Fruit fly (Drosophila melanogaster): ENCODE results near the gene cDIP.

The cDIP gene

dm6 chr3R:21133951-21134350 lies 26.9 kb downstream of the cDIP start, which contains the start of gene Usp8 (continued):
- peak in 1 of 3 experiments; percentile 63 for TF ChIP-seq lola (GFP tag; optimal IDR thresholded peaks at IDR 0.05)

- TF ChIP-seq MBD-R2 (GFP tag; IDR thresholded peaks at IDR 0.05) (peak; percentile 69; the same call in 1 of the 2 replicates), al (GFP tag; IDR thresholded peaks at IDR 0.05) (no peak), cwo (GFP tag; optimal IDR thresholded peaks at IDR 0.05) (no peak), MESR4 (GFP tag; optimal IDR thresholded peaks at IDR 0.05) (peak; percentile 62), CG4820 (GFP tag; optimal IDR thresholded peaks at IDR 0.05) (no peak), Elba2 (GFP tag; optimal IDR thresholded peaks at IDR 0.05) (peak; percentile 65), CG3838 (GFP tag; optimal IDR thresholded peaks at IDR 0.05) (no peak), nerfin-1 (tag; optimal IDR thresholded peaks at IDR 0.05) (no peak), E2f2 (GFP tag; IDR thresholded peaks at IDR 0.05) (no peak), crp (GFP tag; optimal IDR thresholded peaks at IDR 0.05) (peak in 1 of 2 experiments; percentile 77), CG30020 (tag; optimal IDR thresholded peaks at IDR 0.05) (no peak)
Observed at dm6 chr3R:21133517-21133916, 27.4 kb downstream of the cDIP start, which contains the start of gene Trm7-34. Gene Trm7-34 (minus strand): TSS chr3R:21133881.

dm6 chr3R:21130050-21130449 lies 30.8 kb downstream of the cDIP start, which contains the start of gene Ice2:
Gene Ice2 (plus strand): TSS chr3R:21130216.
- no peak for TF ChIP-seq CG2875 (GFP tag; optimal IDR thresholded peaks at IDR 0.05)
- TF ChIP-seq sob (GFP tag; IDR thresholded peaks at IDR 0.05): peak; percentile 38
- TF ChIP-seq her (GFP tag; optimal IDR thresholded peaks at IDR 0.05): no peak
- no peak for TF ChIP-seq Neu2 (GFP tag; optimal IDR thresholded peaks at IDR 0.05; ENCODE audit: borderline replicate concordance)
- no peak for TF ChIP-seq Mad (GFP tag; optimal IDR thresholded peaks at IDR 0.05)
- TF ChIP-seq trem (tag; optimal IDR thresholded peaks at IDR 0.05): peak; percentile 46
- TF ChIP-seq CG11247 (GFP tag; IDR thresholded peaks at IDR 0.05): no peak
- peak; percentile 52; the same call in 2 of the 3 replicates for TF ChIP-seq knrl (GFP tag; IDR thresholded peaks at IDR 0.05; ENCODE audit: partially characterized antibody)
- no peak for TF ChIP-seq Mrtf (GFP tag; IDR thresholded peaks at IDR 0.05)
- TF ChIP-seq eyg (GFP tag; optimal IDR thresholded peaks at IDR 0.05): no peak
- TF ChIP-seq Bgb (GFP tag; IDR thresholded peaks at IDR 0.05; ENCODE audit: partially characterized antibody): peak; percentile 47; the same call in 1 of the 2 replicates
- peak; percentile 67 for TF ChIP-seq CG2116 (GFP tag; optimal IDR thresholded peaks at IDR 0.05)
- TF ChIP-seq Dad (GFP tag; optimal IDR thresholded peaks at IDR 0.05): no peak
- no peak for TF ChIP-seq CG5245 (GFP tag; optimal IDR thresholded peaks at IDR 0.05)
- TF ChIP-seq Six4 (GFP tag; optimal IDR thresholded peaks at IDR 0.05): no peak
- no peak for TF ChIP-seq Hr39 (optimal IDR thresholded peaks at IDR 0.05)
- no peak for TF ChIP-seq CG12769 (tag; optimal IDR thresholded peaks at IDR 0.05)
- TF ChIP-seq Scr (GFP tag; IDR thresholded peaks at IDR 0.05; ENCODE audit: partially characterized antibody): peak; percentile 35
- TF ChIP-seq Fer3 (tag; optimal IDR thresholded peaks at IDR 0.05): no peak
- TF ChIP-seq CG12071 (GFP tag; optimal IDR thresholded peaks at IDR 0.05): no peak
- TF ChIP-seq HHEX (GFP tag; optimal IDR thresholded peaks at IDR 0.05): no peak
- peak; percentile 14 for TF ChIP-seq YL-1 (GFP tag; optimal IDR thresholded peaks at IDR 0.05)
- peak; percentile 9 for TF ChIP-seq CG12391 (tag; optimal IDR thresholded peaks at IDR 0.05)
- TF ChIP-seq row (GFP tag; IDR thresholded peaks at IDR 0.05): peak; percentile 34; the same call in 1 of the 3 replicates
- TF ChIP-seq CG12659 (GFP tag; optimal IDR thresholded peaks at IDR 0.05): peak; percentile 29
- peak; percentile 5 for TF ChIP-seq CG10979 (tag; optimal IDR thresholded peaks at IDR 0.05)
- peak; percentile 63 for TF ChIP-seq CG9797 (GFP tag; optimal IDR thresholded peaks at IDR 0.05)
- peak; percentile 38 for TF ChIP-seq CG30020 (tag; optimal IDR thresholded peaks at IDR 0.05)
- TF ChIP-seq MESR4 (GFP tag; optimal IDR thresholded peaks at IDR 0.05): peak; percentile 23
- TF ChIP-seq Fer2 (tag; optimal IDR thresholded peaks at IDR 0.05): no peak
- TF ChIP-seq lmd (GFP tag; IDR thresholded peaks at IDR 0.05): no peak
- no peak for TF ChIP-seq Lim3 (GFP tag; IDR thresholded peaks at IDR 0.05)
- peak; percentile 3 for TF ChIP-seq CG2120 (GFP tag; optimal IDR thresholded peaks at IDR 0.05)
- TF ChIP-seq Dip3 (GFP tag; optimal IDR thresholded peaks at IDR 0.05): no peak
- no peak for TF ChIP-seq CG8290 (GFP tag; optimal IDR thresholded peaks at IDR 0.05)
- no peak for TF ChIP-seq CG8290 (tag; optimal IDR thresholded peaks at IDR 0.05)
- no peak for TF ChIP-seq CG33557 (GFP tag; optimal IDR thresholded peaks at IDR 0.05)

Measured in whole organism, embryonic.